Worm (Caenorhabditis elegans): ENCODE data around the gene srb-1.

The srb-1 gene

ce11 chrII:5182451-5182850, 11.6 kb upstream of the srb-1 start (continued):
- TF ChIP-seq nhr-179 (tag; optimal IDR thresholded peaks at IDR 0.05) (no peak), sptf-2 (GFP tag; optimal IDR thresholded peaks at IDR 0.05) (no peak), fkh-3 (tag; optimal IDR thresholded peaks at IDR 0.05) (no peak), madf-8 (GFP tag; conservative IDR thresholded peaks at IDR 0.05) (no peak), chd-7 (tag; optimal IDR thresholded peaks at IDR 0.05) (peak; percentile 64), sea-2 (GFP tag; IDR thresholded peaks at IDR 0.05) (no peak), tbx-9 (tag; optimal IDR thresholded peaks at IDR 0.05; ENCODE audit: borderline replicate concordance) (no peak), F52B5.7 (tag; optimal IDR thresholded peaks at IDR 0.05) (no peak), nhr-120 (GFP tag; IDR thresholded peaks at IDR 0.05) (no peak), sdz-38 (tag; optimal IDR thresholded peaks at IDR 0.05) (no peak), B0336.3 (GFP tag; IDR thresholded peaks at IDR 0.05) (no peak; the same call in 1 of the 2 replicates), nhr-80 (tag; optimal IDR thresholded peaks at IDR 0.05) (peak; percentile 92), atf-7 (tag; optimal IDR thresholded peaks at IDR 0.05) (peak; percentile 84), hlh-12 (tag; optimal IDR thresholded peaks at IDR 0.05) (no peak), pha-4 (tag; optimal IDR thresholded peaks at IDR 0.05) (no peak), Y79H2A.3 (GFP tag; conservative IDR thresholded peaks at IDR 0.05) (no peak), ztf-25 (GFP tag; IDR thresholded peaks at IDR 0.05) (no peak), ztf-28 (GFP tag; IDR thresholded peaks at IDR 0.05) (no peak), ccch-3 (GFP tag; optimal IDR thresholded peaks at IDR 0.05) (no peak), F57A8.1 (GFP tag; optimal IDR thresholded peaks at IDR 0.05) (no peak), F10E7.11 (tag; optimal IDR thresholded peaks at IDR 0.05) (no peak), Y67H2A.10 (GFP tag; conservative IDR thresholded peaks at IDR 0.05) (no peak), Y95B8A.8 (GFP tag; IDR thresholded peaks at IDR 0.05) (no peak), F22D6.2 (tag; optimal IDR thresholded peaks at IDR 0.05) (no peak), egrh-3 (GFP tag; IDR thresholded peaks at IDR 0.05) (0 out of 2 replicates have a peak, but pooled peaks have one; percentile 11), ZK185.1 (tag; optimal IDR thresholded peaks at IDR 0.05; ENCODE audit: poor library complexity, severe bottlenecking) (peak; percentile 75), athp-1 (tag; optimal IDR thresholded peaks at IDR 0.05) (no peak), tbp1 (GFP tag; optimal IDR thresholded peaks at IDR 0.05) (peak; percentile 46), zim-3 (tag; optimal IDR thresholded peaks at IDR 0.05) (no peak), F55B11.4 (tag; optimal IDR thresholded peaks at IDR 0.05; ENCODE audit: borderline replicate concordance, insufficient read depth) (no peak), efl-1 (GFP tag; optimal IDR thresholded peaks at IDR 0.05) (no peak), lag-1 (GFP tag; IDR thresholded peaks at IDR 0.05) (no peak), hmg-1.2 (GFP tag; IDR thresholded peaks at IDR 0.05) (peak; percentile 74; the same call in 1 of the 2 replicates), nfyb-1 (GFP tag; IDR thresholded peaks at IDR 0.05) (no peak; the same call in none of the 2 replicates), mxl-1 (tag; optimal IDR thresholded peaks at IDR 0.05) (no peak), lin-40 (tag; optimal IDR thresholded peaks at IDR 0.05) (peak; percentile 72), D2030.7 (GFP tag; IDR thresholded peaks at IDR 0.05) (no peak), snpc-3.4 (tag; optimal IDR thresholded peaks at IDR 0.05) (no peak), dpl-1 (GFP tag; optimal IDR thresholded peaks at IDR 0.05) (no peak), F39B2.1 (GFP tag; IDR thresholded peaks at IDR 0.05) (no peak), cebp-1 (GFP tag; IDR thresholded peaks at IDR 0.05) (no peak), cebp-1 (tag; optimal IDR thresholded peaks at IDR 0.05) (peak; percentile 81), ztf-18 (tag; optimal IDR thresholded peaks at IDR 0.05) (peak; percentile 17), lsy-27 (tag; optimal IDR thresholded peaks at IDR 0.05; ENCODE audit: borderline replicate concordance, insufficient read depth) (no peak), ceh-27 (GFP tag; optimal IDR thresholded peaks at IDR 0.05) (peak; percentile 63), zfh-2 (GFP tag; conservative IDR thresholded peaks at IDR 0.05) (peak; percentile 70), madf-10 (tag; optimal IDR thresholded peaks at IDR 0.05) (peak; percentile 22), Y56A3A.18 (GFP tag; IDR thresholded peaks at IDR 0.05) (no peak), nhr-27 (tag; optimal IDR thresholded peaks at IDR 0.05) (no peak)

All from whole organism, young adult.